Fruit fly (Drosophila melanogaster) S2 (cell line): Measurements from ENCODE around the gene Zyx.

Source experiments
- CG8478 ChIP-seq: fragments of >200 bp; optimal IDR thresholded peaks from 2 replicates; lab custom pipeline; 2018
- CTCF ChIP-seq, 2 experiments: fragments of >200 bp; optimal IDR thresholded peaks; 2 replicates each; lab custom pipeline; 2018

DNA sequence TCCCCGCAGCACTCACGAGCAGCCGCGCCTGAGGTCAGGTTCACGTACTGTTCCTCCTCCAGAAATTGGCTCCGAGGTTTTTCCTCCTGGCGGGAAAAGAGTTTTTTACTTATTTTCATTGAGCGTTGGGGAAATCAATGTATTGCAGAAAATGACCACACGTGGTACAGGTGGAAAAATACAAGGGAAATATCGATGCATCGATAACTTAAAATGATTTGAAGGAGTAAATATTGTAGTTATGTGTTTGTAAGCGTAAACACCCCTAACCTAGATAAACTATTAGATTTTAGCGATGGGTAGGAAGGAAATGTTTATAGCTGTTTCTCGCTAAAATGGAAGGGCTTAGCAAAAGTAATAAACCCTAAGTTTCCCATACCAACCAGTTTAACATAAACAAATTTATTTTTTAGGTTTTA is 34.1 kb downstream of the Zyx start:
- TF ChIP-seq CG8478 (lab: Kevin White, UChicago) (no peak), CTCF (optimal IDR thresholded peaks at IDR 0.05; lab: Kevin White, UChicago) (no peak)
